Worm (Caenorhabditis elegans): ENCODE measurements around the gene C08F11.10.

DNA sequence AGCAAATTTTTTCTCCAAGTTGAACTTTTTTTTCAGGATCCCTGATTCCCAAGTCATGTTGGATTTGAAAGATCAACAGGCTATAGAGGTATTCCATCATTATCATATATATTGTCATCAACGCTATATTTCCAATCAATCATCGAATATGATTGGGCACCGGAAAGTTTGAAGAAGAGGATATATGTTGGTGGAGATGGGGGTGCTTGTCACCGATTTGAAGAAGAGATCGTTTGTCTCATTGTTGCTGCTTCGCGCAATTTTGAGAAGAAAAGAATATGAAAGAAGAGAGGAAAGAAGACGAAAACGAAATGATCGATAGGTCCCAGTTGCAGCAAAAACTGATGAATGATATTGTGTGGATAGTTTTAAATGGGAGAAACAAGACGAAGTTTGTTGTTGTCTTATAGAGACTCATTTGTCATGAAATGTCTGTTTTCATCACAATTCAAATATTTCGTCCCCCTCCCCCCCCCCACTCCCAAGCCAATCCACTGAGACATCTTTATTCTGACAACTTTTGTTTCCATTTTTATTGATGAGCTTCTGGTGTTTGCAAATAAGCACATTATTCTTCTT, 40.4 kb upstream of the C08F11.10 start, which contains the start of gene T23G4.2:
- no peak for TF ChIP-seq ama-1 (optimal IDR thresholded peaks at IDR 0.05)
- TF ChIP-seq F13C5.2 (tag; optimal IDR thresholded peaks at IDR 0.05) = no peak

All from whole organism, early embryonic.